Worm (Caenorhabditis elegans) whole organism, early embryonic: ENCODE data around the gene F55C10.4.

ENCODE experiments used
- B0310.2 ChIP-seq: sonication (generic microtip); optimal IDR thresholded peaks from 2 replicates; lab custom pipeline; 2016; ENCODE audit warnings: mild to moderate bottlenecking, missing genetic modification characterization, missing compliant biosample characterization
- F13C5.2 ChIP-seq: sonication (generic microtip); optimal IDR thresholded peaks from 2 replicates; lab custom pipeline; 2017; ENCODE audit warnings: mild to moderate bottlenecking, missing genetic modification characterization, inconsistent platforms, missing compliant biosample characterization
- aly-1 ChIP-seq: sonication (generic microtip); optimal IDR thresholded peaks from 2 replicates; lab custom pipeline; 2016; ENCODE audit warnings: missing genetic modification characterization, missing compliant biosample characterization
- ama-1 ChIP-seq: fragments of 150-350 bp; optimal IDR thresholded peaks from 2 replicates; lab custom pipeline; 2014
- ceh-36 ChIP-seq: sonication (generic microtip); optimal IDR thresholded peaks from 2 replicates; lab custom pipeline; 2016; ENCODE audit warnings: missing genetic modification characterization, inconsistent platforms, missing compliant biosample characterization
- flt-1 ChIP-seq: fragments of 200-800 bp; sonication (Bioruptor generic); IDR thresholded peaks from 2 replicates; pipeline ENCODE4 v1.3.6; 2022; ENCODE audit warnings: missing genetic modification characterization, missing compliant biosample characterization
- hmg-4 ChIP-seq: fragments of 200-800 bp; sonication (Bioruptor generic); optimal IDR thresholded peaks from 2 replicates; lab custom pipeline; 2018; ENCODE audit warnings: mild to moderate bottlenecking, missing genetic modification characterization, missing compliant biosample characterization
- hnd-1 ChIP-seq: sonication (generic microtip); optimal IDR thresholded peaks from 2 replicates; lab custom pipeline; 2016; ENCODE audit warnings: missing genetic modification characterization, missing compliant biosample characterization
- sea-1 ChIP-seq: fragments of 200-800 bp; sonication (Bioruptor generic); conservative IDR thresholded peaks from 2 replicates; pipeline ENCODE4 v1.3.6; 2022; ENCODE audit warnings: missing genetic modification characterization, missing compliant biosample characterization
- tbx-11 ChIP-seq: fragments of 200-800 bp; sonication (Bioruptor generic); IDR thresholded peaks from 2 replicates; pipeline ENCODE4 v1.3.6; 2022; ENCODE audit warnings: missing genetic modification characterization, missing compliant biosample characterization

ce11 chrV:11372284-11372878 lies 14.1 kb upstream of the F55C10.4 start:
- TF ChIP-seq hmg-4 (GFP tag; lab: Kevin White, UChicago) = no peak
- TF ChIP-seq ama-1 (lab: Kevin White, UChicago) = no peak
- TF ChIP-seq flt-1 (GFP tag; lab: Robert Waterston, UW) = no peak
- TF ChIP-seq aly-1 (tag; lab: Kevin White, UChicago) = no peak
- TF ChIP-seq F13C5.2 (tag; lab: Kevin White, UChicago) = no peak
- TF ChIP-seq ceh-36 = no peak
- no peak for TF ChIP-seq B0310.2 (tag; lab: Kevin White, UChicago)
- TF ChIP-seq hnd-1 (tag; lab: Kevin White, UChicago) = no peak
- no peak for TF ChIP-seq tbx-11 (GFP tag; lab: Robert Waterston, UW)
- no peak for TF ChIP-seq sea-1
